Worm (Caenorhabditis elegans): ENCODE results near the gene C46F11.5.

Gene C46F11.5

DNA sequence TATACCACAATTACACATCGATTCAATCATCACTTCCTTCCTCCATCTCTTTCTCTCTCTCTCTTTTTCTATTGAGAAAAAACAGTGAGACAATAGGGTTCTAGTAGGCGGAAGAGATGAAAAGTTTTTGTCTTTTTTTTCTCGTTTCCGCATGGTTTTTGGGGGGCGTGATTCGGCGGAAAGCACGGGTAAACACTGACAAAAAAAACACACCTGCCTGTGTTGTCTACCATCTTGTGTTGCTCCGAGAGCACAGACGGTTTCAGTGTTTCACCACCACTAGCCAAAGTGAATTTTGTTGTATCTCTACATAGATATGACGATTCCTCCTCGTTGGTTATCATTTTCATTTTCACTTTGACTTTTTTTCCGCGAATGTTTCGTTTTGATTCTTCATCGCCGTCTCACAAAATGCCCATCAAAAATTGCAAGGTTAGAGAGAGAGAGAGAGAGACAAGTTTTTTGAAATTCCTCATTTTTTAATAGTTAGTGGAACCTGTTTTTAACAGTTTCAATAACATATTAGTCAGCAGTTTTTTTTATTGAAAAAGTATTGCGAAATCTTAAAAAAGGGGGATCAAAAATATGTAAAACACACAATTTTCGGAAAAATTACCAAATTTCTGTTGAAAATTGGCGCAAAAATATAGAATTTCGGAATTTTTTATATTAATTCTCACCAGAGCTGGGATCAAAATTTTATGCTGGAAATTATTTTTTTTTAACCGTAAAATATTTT, 20.0 kb downstream of the C46F11.5 start:
- peak; percentile 71 for TF ChIP-seq pha-4 (tag; optimal IDR thresholded peaks at IDR 0.05)
- TF ChIP-seq elt-2 (tag; optimal IDR thresholded peaks at IDR 0.05) = peak; percentile 6
- no peak for TF ChIP-seq daf-12 (tag; optimal IDR thresholded peaks at IDR 0.05)

DNA sequence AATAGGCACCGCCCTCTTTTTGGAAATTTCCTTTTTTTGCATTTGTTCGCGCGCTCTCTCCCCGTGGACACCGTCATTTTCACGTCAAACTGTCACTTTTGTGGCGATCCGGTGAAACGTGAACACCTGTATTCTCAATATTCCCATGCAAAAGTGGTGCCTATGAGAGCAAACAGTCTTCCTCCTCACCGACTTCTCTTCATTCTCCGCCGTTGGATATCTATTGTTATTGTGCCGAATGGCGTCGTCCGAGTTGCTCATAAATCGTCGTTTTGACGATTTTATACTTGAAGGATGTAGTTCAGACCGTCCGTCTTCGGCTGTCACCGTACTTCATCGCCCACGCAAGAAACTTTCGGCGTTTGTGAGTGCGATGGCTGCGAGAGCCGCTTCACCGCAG, 21.6 kb downstream of the C46F11.5 start, which contains the start of gene rilp-1:
rilp-1 (plus strand) TSS at position 301 of the 400 bp plus-strand sequence.
- TF ChIP-seq mml-1 (tag; optimal IDR thresholded peaks at IDR 0.05) = no peak

DNA sequence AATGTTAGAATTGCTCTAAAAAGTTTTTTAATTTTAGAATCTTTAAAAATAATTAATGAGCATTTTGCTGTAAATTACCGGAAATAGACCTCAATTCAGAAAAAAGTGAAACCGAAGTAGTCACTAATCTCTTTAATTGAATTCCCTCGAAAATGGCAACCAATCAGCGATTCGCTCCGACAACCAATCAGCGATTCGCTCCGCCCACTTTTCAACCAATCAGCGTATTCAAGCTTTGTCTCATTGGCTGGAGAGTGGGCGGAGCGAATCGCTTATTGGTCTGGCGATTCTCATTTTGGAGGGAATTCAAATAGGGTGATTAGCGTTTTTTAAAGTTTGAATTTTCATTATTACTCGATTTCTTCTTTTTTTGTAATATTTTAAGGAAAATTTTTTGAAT, 22.5 kb downstream of the C46F11.5 start:
- no peak for TF ChIP-seq elt-3 (tag; optimal IDR thresholded peaks at IDR 0.05)
- no peak for TF ChIP-seq fkh-10 (GFP tag; optimal IDR thresholded peaks at IDR 0.05)
- no peak for TF ChIP-seq mdl-1 (tag; optimal IDR thresholded peaks at IDR 0.05)
- no peak for TF ChIP-seq mml-1 (tag; optimal IDR thresholded peaks at IDR 0.05)
- peak; percentile 91 for TF ChIP-seq nfya-1 (tag; optimal IDR thresholded peaks at IDR 0.05; ENCODE audit: insufficient read depth)

DNA sequence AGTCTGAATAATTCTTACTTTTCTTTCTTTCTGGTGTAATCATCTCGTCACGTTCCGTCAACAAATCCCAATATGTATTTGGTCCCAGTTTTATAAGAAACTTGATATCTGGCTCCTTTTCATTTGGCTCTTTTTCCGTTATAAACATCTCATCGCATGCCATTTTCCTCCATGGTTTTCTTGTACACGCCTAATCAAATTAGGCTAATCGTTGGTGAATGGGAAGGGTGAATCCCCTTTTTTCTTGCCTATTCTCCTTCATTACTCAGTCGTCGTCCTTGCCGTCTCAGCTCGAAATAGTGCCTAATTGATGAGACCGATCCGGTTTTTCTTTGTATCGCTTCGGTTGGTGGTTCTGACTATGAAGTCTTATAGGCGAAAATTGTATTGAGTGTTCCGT, 23.2 kb downstream of the C46F11.5 start:
- TF ChIP-seq sea-2 (GFP tag; optimal IDR thresholded peaks at IDR 0.05) = no peak
- TF ChIP-seq ama-1 (optimal IDR thresholded peaks at IDR 0.05) = no peak
- no peak for TF ChIP-seq nhr-12 (tag; optimal IDR thresholded peaks at IDR 0.05)
- no peak for TF ChIP-seq aly-2 (tag; optimal IDR thresholded peaks at IDR 0.05)
- TF ChIP-seq fos-1 (tag; optimal IDR thresholded peaks at IDR 0.05) = no peak
- TF ChIP-seq unc-39 (tag; optimal IDR thresholded peaks at IDR 0.05) = no peak
- no peak for TF ChIP-seq lin-39 (tag; optimal IDR thresholded peaks at IDR 0.05)
- no peak for TF ChIP-seq hmg-11 (tag; optimal IDR thresholded peaks at IDR 0.05)
- TF ChIP-seq ceh-16 (tag; optimal IDR thresholded peaks at IDR 0.05) = no peak
- TF ChIP-seq elt-2 (tag; optimal IDR thresholded peaks at IDR 0.05) = no peak

DNA sequence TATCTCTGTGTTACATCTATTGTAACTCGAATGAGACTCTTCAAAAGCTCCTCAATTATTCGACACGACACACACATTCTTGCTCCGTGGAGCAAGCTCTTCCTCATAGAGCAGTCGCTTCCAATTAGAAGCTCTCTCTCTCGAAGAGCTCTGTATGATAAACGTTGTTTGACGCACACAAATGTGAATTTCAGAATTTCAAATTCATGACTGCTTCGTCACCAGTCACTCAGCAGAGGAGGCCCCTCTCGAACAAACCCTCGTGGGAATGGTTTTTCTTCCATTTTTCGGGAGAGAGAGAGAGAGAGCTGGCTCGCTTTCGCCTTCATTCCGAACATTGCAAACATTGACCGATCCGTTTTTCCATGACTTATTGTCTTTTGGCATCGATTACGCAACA, 25.0 kb downstream of the C46F11.5 start:
- TF ChIP-seq pqm-1 (tag; optimal IDR thresholded peaks at IDR 0.05) (no peak), lin-39 (tag; optimal IDR thresholded peaks at IDR 0.05) (peak; percentile 17), fkh-2 (tag; optimal IDR thresholded peaks at IDR 0.05) (no peak), nfya-1 (tag; optimal IDR thresholded peaks at IDR 0.05; ENCODE audit: insufficient read depth) (peak; percentile 14), ceh-9 (tag; optimal IDR thresholded peaks at IDR 0.05) (no peak), elt-2 (tag; optimal IDR thresholded peaks at IDR 0.05) (no peak), ZK546.5 (tag; optimal IDR thresholded peaks at IDR 0.05) (no peak), ztf-11 (tag; optimal IDR thresholded peaks at IDR 0.05) (no peak), hmg-11 (tag; optimal IDR thresholded peaks at IDR 0.05) (peak; percentile 17), ceh-28 (tag; optimal IDR thresholded peaks at IDR 0.05) (no peak), nhr-237 (tag; optimal IDR thresholded peaks at IDR 0.05) (no peak)

DNA sequence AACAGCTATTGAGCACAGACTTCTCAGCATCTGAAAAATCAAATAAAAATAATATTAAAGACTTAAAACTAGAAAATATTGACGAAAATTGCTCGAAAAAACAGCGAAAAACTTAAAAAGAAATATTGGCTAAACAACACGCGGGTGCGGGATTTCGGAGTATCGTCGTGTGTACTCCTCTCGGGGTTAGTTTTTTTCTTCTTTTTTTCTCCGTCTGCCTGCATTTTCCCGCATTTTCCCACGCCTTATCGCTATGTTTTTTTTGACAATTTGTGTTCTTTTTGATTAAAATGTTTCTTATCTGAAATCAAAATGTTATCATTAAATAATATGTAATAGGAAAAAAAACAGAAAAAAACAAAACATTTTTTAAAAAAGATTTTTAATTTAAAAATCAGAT, 27.1 kb downstream of the C46F11.5 start, which contains the start of gene mrps-31:
mrps-31 (minus strand) TSS at position 36 of the 400 bp plus-strand sequence.
- no peak for TF ChIP-seq nhr-237 (tag; optimal IDR thresholded peaks at IDR 0.05)
- no peak for TF ChIP-seq fkh-2 (tag; optimal IDR thresholded peaks at IDR 0.05)
- TF ChIP-seq lin-15B (tag; optimal IDR thresholded peaks at IDR 0.05) = peak; percentile 60
- TF ChIP-seq nhr-76 (tag; optimal IDR thresholded peaks at IDR 0.05) = no peak
- TF ChIP-seq elt-2 (tag; optimal IDR thresholded peaks at IDR 0.05) = peak; percentile 99
- peak; percentile 73 for TF ChIP-seq pha-4 (tag; optimal IDR thresholded peaks at IDR 0.05)
- TF ChIP-seq nhr-23 (tag; optimal IDR thresholded peaks at IDR 0.05) = peak; percentile 43
- TF ChIP-seq lsy-12 (tag; optimal IDR thresholded peaks at IDR 0.05) = no peak
- TF ChIP-seq nfya-1 (tag; optimal IDR thresholded peaks at IDR 0.05; ENCODE audit: insufficient read depth) = peak; percentile 66
- TF ChIP-seq pqm-1 (tag; optimal IDR thresholded peaks at IDR 0.05) = peak; percentile 78
- no peak for TF ChIP-seq nhr-12 (tag; optimal IDR thresholded peaks at IDR 0.05)
- TF ChIP-seq ZK546.5 (tag; optimal IDR thresholded peaks at IDR 0.05) = no peak
- peak; percentile 44 for TF ChIP-seq lin-39 (tag; optimal IDR thresholded peaks at IDR 0.05)
- TF ChIP-seq nhr-43 (tag; optimal IDR thresholded peaks at IDR 0.05; ENCODE audit: poor library complexity, severe bottlenecking) = no peak
- peak; percentile 44 for TF ChIP-seq snpc-4 (tag; optimal IDR thresholded peaks at IDR 0.05)
- no peak for TF ChIP-seq fkh-10 (GFP tag; optimal IDR thresholded peaks at IDR 0.05)
- TF ChIP-seq aly-2 (tag; optimal IDR thresholded peaks at IDR 0.05) = no peak
- no peak for TF ChIP-seq zag-1 (tag; optimal IDR thresholded peaks at IDR 0.05)
- TF ChIP-seq fos-1 (tag; optimal IDR thresholded peaks at IDR 0.05) = no peak
- TF ChIP-seq R02D3.7 (tag; optimal IDR thresholded peaks at IDR 0.05) = peak; percentile 3
- no peak for TF ChIP-seq ztf-11 (tag; optimal IDR thresholded peaks at IDR 0.05)
- peak; percentile 57 for TF ChIP-seq hmg-11 (tag; optimal IDR thresholded peaks at IDR 0.05)

All from whole organism, L3 larva.